Worm (Caenorhabditis elegans) whole organism, L2 larva: ENCODE measurements around the gene sdz-27.

Experiments used
- C34F6.9 ChIP-seq: fragments of 150-350 bp; optimal IDR thresholded peaks from 2 replicates; lab custom pipeline; 2014; ENCODE audit warnings: missing biosample characterization, missing genetic modification characterization
- blmp-1 ChIP-seq: sonication (generic microtip); optimal IDR thresholded peaks from 2 replicates; lab custom pipeline; 2017; ENCODE audit warnings: missing genetic modification characterization, mild to moderate bottlenecking, missing compliant biosample characterization, antibody characterized with exemption, moderate library complexity; ENCODE audit not compliant: insufficient read depth
- ceh-16 ChIP-seq: fragments of 150-350 bp; optimal IDR thresholded peaks from 2 replicates; lab custom pipeline; 2014; ENCODE audit warnings: missing biosample characterization, missing genetic modification characterization
- fos-1 ChIP-seq: fragments of 150-350 bp; optimal IDR thresholded peaks from 2 replicates; lab custom pipeline; 2014; ENCODE audit warnings: missing biosample characterization, missing genetic modification characterization
- mdl-1 ChIP-seq, 2 experiments: fragments of 150-350 bp in 1 of 2; sonication (generic microtip) in 1 of 2; optimal IDR thresholded peaks; 2 replicates each; lab custom pipeline; 2017; ENCODE audit warnings: missing biosample characterization in 2 of 2, missing genetic modification characterization in 2 of 2
- nhr-12 ChIP-seq: fragments of 150-350 bp; optimal IDR thresholded peaks from 2 replicates; lab custom pipeline; 2014; ENCODE audit warnings: missing biosample characterization, missing genetic modification characterization
- nhr-237 ChIP-seq: fragments of 150-350 bp; optimal IDR thresholded peaks from 2 replicates; lab custom pipeline; 2014; ENCODE audit warnings: missing biosample characterization, missing genetic modification characterization
- nhr-6 ChIP-seq: fragments of 150-350 bp; optimal IDR thresholded peaks from 2 replicates; lab custom pipeline; 2014; ENCODE audit warnings: missing biosample characterization, missing genetic modification characterization
- nhr-77 ChIP-seq: fragments of 150-350 bp; optimal IDR thresholded peaks from 2 replicates; lab custom pipeline; 2014; ENCODE audit warnings: missing biosample characterization, missing genetic modification characterization
- snpc-4 ChIP-seq: fragments of 150-350 bp; optimal IDR thresholded peaks from 2 replicates; lab custom pipeline; 2014; ENCODE audit warnings: missing biosample characterization, missing genetic modification characterization
- unc-39 ChIP-seq: fragments of 150-350 bp; optimal IDR thresholded peaks from 2 replicates; lab custom pipeline; 2014; ENCODE audit warnings: missing biosample characterization, missing genetic modification characterization

- TF ChIP-seq nhr-6 (tag; lab: Kevin White, UChicago) (no peak), nhr-12 (no peak), nhr-77 (tag; lab: Kevin White, UChicago) (no peak), snpc-4 (tag; lab: Kevin White, UChicago) (no peak), C34F6.9 (tag; lab: Kevin White, UChicago) (no peak), nhr-237 (tag; lab: Kevin White, UChicago) (no peak), fos-1 (tag; lab: Kevin White, UChicago) (no peak), unc-39 (tag; lab: Kevin White, UChicago) (no peak), blmp-1 (tag; lab: Kevin White, UChicago) (no peak), ceh-16 (no peak), mdl-1 (tag; optimal IDR thresholded peaks at IDR 0.05; lab: Kevin White, UChicago) (no peak)
These were observed 24.4 kb upstream of the sdz-27 start, which contains the start of gene fbxb-9 for ce11 chrIV:11162451-11162850.
